Worm (Caenorhabditis elegans): ENCODE data around the gene F40F11.3.

F40F11.3 gene

DNA sequence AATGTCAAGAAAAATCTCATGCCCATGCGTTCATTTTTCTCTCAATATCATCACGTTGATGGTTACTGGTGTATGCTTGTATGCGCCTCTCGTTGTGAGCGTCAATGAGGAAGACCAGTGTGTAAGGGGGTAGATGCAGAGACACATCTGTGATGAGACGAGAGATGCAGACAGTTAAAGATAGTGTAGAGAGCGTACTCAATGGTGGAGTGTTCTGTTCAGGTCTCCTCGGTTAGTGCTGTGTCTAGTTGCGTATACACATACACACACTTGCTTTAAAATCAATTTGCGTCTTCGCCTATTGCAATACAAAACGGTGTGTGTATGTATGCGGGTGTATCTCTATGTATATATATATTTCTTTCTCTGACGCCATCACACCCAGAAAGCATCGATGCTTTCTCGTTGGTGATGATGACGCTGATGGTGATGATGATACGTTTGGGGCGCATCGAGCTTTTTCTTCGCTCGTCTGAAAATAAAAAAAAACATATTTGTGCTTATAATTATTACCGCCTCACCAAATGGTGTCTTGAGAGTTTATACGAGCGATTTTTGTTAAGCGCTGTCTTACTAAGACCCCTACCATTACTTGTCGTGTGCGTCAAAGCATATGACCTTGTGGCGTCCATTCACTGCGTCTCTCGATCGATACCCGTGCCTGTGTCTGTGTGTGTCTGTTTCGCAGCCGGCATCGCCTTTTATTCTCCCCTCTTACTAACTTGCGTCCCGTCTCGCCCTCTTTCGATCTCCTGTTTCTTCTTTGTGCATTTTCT, at the start of gene F40F11.3:
Gene F40F11.3, minus strand, starts transcription at position 589 of the 776 bp plus-strand sequence.
- no peak for TF ChIP-seq hrde-1 (tag; optimal IDR thresholded peaks at IDR 0.05; ENCODE audit: borderline replicate concordance)
- peak; percentile 41 for TF ChIP-seq nhr-80 (tag; optimal IDR thresholded peaks at IDR 0.05)
- no peak for TF ChIP-seq F10E7.11 (tag; optimal IDR thresholded peaks at IDR 0.05)
- peak; percentile 25 for TF ChIP-seq F57A8.1 (GFP tag; optimal IDR thresholded peaks at IDR 0.05)
- no peak for TF ChIP-seq attf-6 (GFP tag; IDR thresholded peaks at IDR 0.05)
- peak; percentile 8; the same call in 1 of the 2 replicates for TF ChIP-seq madf-6 (GFP tag; IDR thresholded peaks at IDR 0.05)
- no peak for TF ChIP-seq nhr-179 (tag; optimal IDR thresholded peaks at IDR 0.05)
- TF ChIP-seq nfya-1 (tag; optimal IDR thresholded peaks at IDR 0.05; ENCODE audit: borderline replicate concordance, insufficient read depth): no peak
- TF ChIP-seq F33H1.4 (GFP tag; IDR thresholded peaks at IDR 0.05): peak; percentile 34; the same call in 1 of the 2 replicates
- no peak for TF ChIP-seq nhr-27 (tag; optimal IDR thresholded peaks at IDR 0.05)
- TF ChIP-seq fkh-3 (tag; optimal IDR thresholded peaks at IDR 0.05): no peak
- TF ChIP-seq attf-3 (GFP tag; conservative IDR thresholded peaks at IDR 0.05): no peak
- TF ChIP-seq mes-4 (tag; optimal IDR thresholded peaks at IDR 0.05): no peak
- peak; percentile 66; the same call in 1 of the 2 replicates for TF ChIP-seq lin-26 (GFP tag; IDR thresholded peaks at IDR 0.05)
- TF ChIP-seq Y67H2A.10 (GFP tag; conservative IDR thresholded peaks at IDR 0.05): 0 out of 2 replicates have a peak, but pooled peaks have one; percentile 37
- no peak for TF ChIP-seq ama-1 (optimal IDR thresholded peaks at IDR 0.05)
- no peak for TF ChIP-seq ama-1 (GFP tag; optimal IDR thresholded peaks at IDR 0.05)
- TF ChIP-seq tbp1 (GFP tag; optimal IDR thresholded peaks at IDR 0.05): peak; percentile 54
- TF ChIP-seq F55B11.4 (tag; optimal IDR thresholded peaks at IDR 0.05; ENCODE audit: borderline replicate concordance, insufficient read depth): no peak
- peak; percentile 77 for TF ChIP-seq let-526 (GFP tag; IDR thresholded peaks at IDR 0.05)
- no peak for TF ChIP-seq bed-2 (GFP tag; IDR thresholded peaks at IDR 0.05)
- TF ChIP-seq gei-17 (GFP tag; optimal IDR thresholded peaks at IDR 0.05): no peak
- no peak for TF ChIP-seq lag-1 (GFP tag; IDR thresholded peaks at IDR 0.05)
- TF ChIP-seq F49E8.2 (tag; optimal IDR thresholded peaks at IDR 0.05; ENCODE audit: insufficient read depth): no peak
- TF ChIP-seq tlf-1 (GFP tag; optimal IDR thresholded peaks at IDR 0.05): peak; percentile 48
- peak; percentile 13 for TF ChIP-seq nhr-90 (tag; optimal IDR thresholded peaks at IDR 0.05)
- TF ChIP-seq dpff-1 (tag; optimal IDR thresholded peaks at IDR 0.05): no peak
- TF ChIP-seq T26A5.8 (tag; optimal IDR thresholded peaks at IDR 0.05): no peak
- peak; percentile 26 for TF ChIP-seq B0336.3 (GFP tag; IDR thresholded peaks at IDR 0.05)
- TF ChIP-seq ztf-18 (tag; optimal IDR thresholded peaks at IDR 0.05): peak; percentile 2
- peak; percentile 83 for TF ChIP-seq Y56A3A.18 (GFP tag; IDR thresholded peaks at IDR 0.05)
- no peak for TF ChIP-seq F23B12.7 (tag; optimal IDR thresholded peaks at IDR 0.05; ENCODE audit: insufficient read depth)
- peak; percentile 51 for TF ChIP-seq ztf-26 (tag; optimal IDR thresholded peaks at IDR 0.05)
- TF ChIP-seq F37B4.10 (GFP tag; IDR thresholded peaks at IDR 0.05): no peak
- TF ChIP-seq F39B2.1 (GFP tag; IDR thresholded peaks at IDR 0.05): no peak
- peak; percentile 75 for TF ChIP-seq K12H6.12 (tag; optimal IDR thresholded peaks at IDR 0.05)
- no peak for TF ChIP-seq ztf-3 (GFP tag; optimal IDR thresholded peaks at IDR 0.05)
- peak; percentile 87 for TF ChIP-seq repo-1 (tag; optimal IDR thresholded peaks at IDR 0.05)
- no peak for TF ChIP-seq aptf-3 (GFP tag; IDR thresholded peaks at IDR 0.05)
- no peak for TF ChIP-seq snpc-1.3 (tag; optimal IDR thresholded peaks at IDR 0.05; ENCODE audit: insufficient read depth)
- peak; percentile 34 for TF ChIP-seq ztf-22 (GFP tag; optimal IDR thresholded peaks at IDR 0.05)
- TF ChIP-seq lsl-1 (GFP tag; optimal IDR thresholded peaks at IDR 0.05): no peak
- peak; percentile 54 for TF ChIP-seq die-1 (tag; optimal IDR thresholded peaks at IDR 0.05)
- TF ChIP-seq dox-1 (GFP tag; IDR thresholded peaks at IDR 0.05): peak; percentile 68
- TF ChIP-seq lsy-27 (tag; optimal IDR thresholded peaks at IDR 0.05; ENCODE audit: borderline replicate concordance, insufficient read depth): no peak
- peak; percentile 79 for TF ChIP-seq ZK185.1 (tag; optimal IDR thresholded peaks at IDR 0.05; ENCODE audit: poor library complexity, severe bottlenecking)
- TF ChIP-seq F52B5.7 (tag; optimal IDR thresholded peaks at IDR 0.05): no peak
